Fruit fly (Drosophila melanogaster): ENCODE results near the gene alpha-Est6.

alpha-Est6 gene

dm6 chr3R:7491453-7491853, 37.1 kb downstream of the alpha-Est6 start (continued):
- TF ChIP-seq CG11456 (GFP tag; IDR thresholded peaks at IDR 0.05) (no peak), crp (GFP tag; optimal IDR thresholded peaks at IDR 0.05) (peak in 1 of 2 experiments; percentile 72), Poxn (GFP tag; IDR thresholded peaks at IDR 0.05) (no peak), fd96Cb (tag; optimal IDR thresholded peaks at IDR 0.05) (no peak), CG33557 (GFP tag; optimal IDR thresholded peaks at IDR 0.05) (no peak), pros (GFP tag; optimal IDR thresholded peaks at IDR 0.05) (no peak), zfh1 (GFP tag; IDR thresholded peaks at IDR 0.05) (no peak), CG1792 (GFP tag; optimal IDR thresholded peaks at IDR 0.05) (no peak), Vsx1 (GFP tag; optimal IDR thresholded peaks at IDR 0.05) (no peak), CG6175 (GFP tag; IDR thresholded peaks at IDR 0.05) (0 out of 3 replicates have a peak, but pooled peaks have one; percentile 60), CG12071 (GFP tag; optimal IDR thresholded peaks at IDR 0.05) (no peak), CG17359 (tag; optimal IDR thresholded peaks at IDR 0.05) (no peak), dpn (GFP tag; optimal IDR thresholded peaks at IDR 0.05) (no peak), CG13296 (GFP tag; optimal IDR thresholded peaks at IDR 0.05) (peak; percentile 40), CG10321 (GFP tag; IDR thresholded peaks at IDR 0.05) (no peak), Hmx (GFP tag; optimal IDR thresholded peaks at IDR 0.05) (no peak), MBD-R2 (GFP tag; IDR thresholded peaks at IDR 0.05) (no peak), Ssrp (tag; optimal IDR thresholded peaks at IDR 0.05) (no peak), CG12236 (GFP tag; optimal IDR thresholded peaks at IDR 0.05) (no peak), Doc3 (GFP tag; IDR thresholded peaks at IDR 0.05; ENCODE audit: partially characterized antibody) (0 out of 3 replicates have a peak, but pooled peaks have one; percentile 22), CG34422 (GFP tag; IDR thresholded peaks at IDR 0.05) (peak; percentile 47; the same call in 1 of the 3 replicates), pum (GFP tag; optimal IDR thresholded peaks at IDR 0.05) (no peak), ssp (GFP tag; IDR thresholded peaks at IDR 0.05) (no peak), H2.0 (GFP tag; IDR thresholded peaks at IDR 0.05) (no peak), CG10431 (GFP tag; optimal IDR thresholded peaks at IDR 0.05) (no peak), stwl (tag; optimal IDR thresholded peaks at IDR 0.05) (no peak), fd102C (GFP tag; optimal IDR thresholded peaks at IDR 0.05) (no peak), ci (GFP tag; IDR thresholded peaks at IDR 0.05) (peak; percentile 50; the same call in 1 of the 3 replicates), Bgb (GFP tag; IDR thresholded peaks at IDR 0.05; ENCODE audit: partially characterized antibody) (peak; percentile 63; the same call in 1 of the 2 replicates), mirr (GFP tag; optimal IDR thresholded peaks at IDR 0.05) (peak; percentile 87), bsh (GFP tag; optimal IDR thresholded peaks at IDR 0.05) (no peak), Chrac-16 (GFP tag; optimal IDR thresholded peaks at IDR 0.05) (no peak), CG12155 (GFP tag; optimal IDR thresholded peaks at IDR 0.05) (no peak), CG1832 (GFP tag; optimal IDR thresholded peaks at IDR 0.05) (no peak), sim (GFP tag; IDR thresholded peaks at IDR 0.05) (no peak), lbe (GFP tag; optimal IDR thresholded peaks at IDR 0.05) (no peak), CG7556 (GFP tag; optimal IDR thresholded peaks at IDR 0.05) (no peak), amos (GFP tag; IDR thresholded peaks at IDR 0.05; ENCODE audit: partially characterized antibody) (no peak; the same call in 1 of the 2 replicates), CG12391 (tag; optimal IDR thresholded peaks at IDR 0.05) (no peak), abd-A (tag; optimal IDR thresholded peaks at IDR 0.05) (no peak), grn (GFP tag; optimal IDR thresholded peaks at IDR 0.05) (no peak), CG15696 (tag; optimal IDR thresholded peaks at IDR 0.05) (no peak), CG11398 (GFP tag; optimal IDR thresholded peaks at IDR 0.05) (no peak), Eip74EF (GFP tag; optimal IDR thresholded peaks at IDR 0.05) (peak in 1 of 2 experiments; percentile 91), inv (GFP tag; IDR thresholded peaks at IDR 0.05; ENCODE audit: partially characterized antibody) (no peak), CG43689 (GFP tag; IDR thresholded peaks at IDR 0.05) (no peak), Six4 (GFP tag; optimal IDR thresholded peaks at IDR 0.05) (no peak), ttk (GFP tag; IDR thresholded peaks at IDR 0.05) (no peak), Adf1 (GFP tag; IDR thresholded peaks at IDR 0.05) (no peak; the same call in 1 of the 2 replicates), tna (GFP tag; IDR thresholded peaks at IDR 0.05; ENCODE audit: partially characterized antibody) (0 out of 2 replicates have a peak, but pooled peaks have one; percentile 41)
